Fruit fly (Drosophila melanogaster): ENCODE results near the gene PEK.

DNA sequence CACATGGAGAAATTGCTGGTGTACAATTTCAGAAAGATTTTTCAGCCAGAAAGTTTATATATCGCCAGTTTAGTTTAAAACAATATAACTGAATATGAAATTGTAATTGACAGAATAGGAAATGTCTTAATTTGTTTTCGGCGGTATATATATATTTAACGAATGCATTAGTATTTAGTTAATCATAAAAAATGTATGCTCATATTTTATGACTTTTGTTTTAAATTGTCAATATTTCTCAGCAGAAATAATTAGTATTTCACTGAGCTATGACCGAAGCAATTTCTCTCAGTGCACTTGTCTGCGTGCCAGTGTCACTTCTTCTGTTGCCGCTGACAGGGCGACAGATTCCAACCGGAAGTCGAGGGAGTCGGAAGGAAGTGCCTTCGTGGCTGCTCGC is 51.6 kb downstream of the PEK start:
- TF ChIP-seq Pif1A (GFP tag; optimal IDR thresholded peaks at IDR 0.05) (no peak), Ets98B (GFP tag; IDR thresholded peaks at IDR 0.05) (no peak), CG13204 (GFP tag; optimal IDR thresholded peaks at IDR 0.05) (no peak), fd96Ca (GFP tag; IDR thresholded peaks at IDR 0.05) (no peak), CG14655 (GFP tag; optimal IDR thresholded peaks at IDR 0.05) (no peak), CG4496 (GFP tag; IDR thresholded peaks at IDR 0.05) (no peak)
